Worm (Caenorhabditis elegans) whole organism, mixed stage, embryonic: ENCODE data around the gene sra-26.

ENCODE experiments used
- ceh-43 ChIP-seq: fragments of 200-800 bp; sonication (Bioruptor generic); optimal IDR thresholded peaks from 2 replicates; lab custom pipeline; 2018; ENCODE audit warnings: mild to moderate bottlenecking, missing genetic modification characterization, moderate library complexity, missing compliant biosample characterization
- lsy-2 ChIP-seq: fragments of 150-350 bp; optimal IDR thresholded peaks from 2 replicates; lab custom pipeline; 2014; ENCODE audit warnings: missing biosample characterization, missing genetic modification characterization
- mab-5 ChIP-seq: fragments of 150-350 bp; optimal IDR thresholded peaks from 2 replicates; lab custom pipeline; 2014; ENCODE audit warnings: missing biosample characterization, missing genetic modification characterization
- nhr-237 ChIP-seq: fragments of 150-350 bp; optimal IDR thresholded peaks from 2 replicates; lab custom pipeline; 2014; ENCODE audit warnings: missing biosample characterization, missing genetic modification characterization
- snpc-4 ChIP-seq: fragments of 150-350 bp; optimal IDR thresholded peaks from 2 replicates; lab custom pipeline; 2014; ENCODE audit warnings: missing biosample characterization, missing genetic modification characterization

DNA sequence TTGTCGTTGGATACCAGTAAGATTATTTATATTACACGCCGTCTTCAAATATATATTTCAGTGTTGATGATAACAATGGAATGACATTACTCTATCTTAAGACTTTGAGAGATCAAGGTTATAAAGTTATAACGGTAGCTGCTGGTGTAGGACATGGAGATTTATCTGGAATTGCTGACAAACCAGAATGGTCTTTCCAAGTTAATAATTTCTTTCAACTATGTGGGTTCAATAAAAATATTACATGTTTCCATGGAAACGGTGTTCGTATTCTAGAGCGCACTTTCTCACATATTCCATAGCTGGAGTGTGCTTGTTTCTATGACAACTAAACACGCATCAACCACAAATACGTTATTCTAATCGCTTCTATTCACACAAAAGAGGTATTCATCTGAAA is 28.1 kb upstream of the sra-26 start, which contains the start of gene ift-74:
- no peak for TF ChIP-seq lsy-2 (tag; lab: Kevin White, UChicago)
- TF ChIP-seq ceh-43 (GFP tag; lab: Kevin White, UChicago): no peak
- no peak for TF ChIP-seq mab-5 (tag; lab: Kevin White, UChicago)
- TF ChIP-seq nhr-237 (tag; lab: Kevin White, UChicago): no peak
- no peak for TF ChIP-seq snpc-4 (tag; lab: Kevin White, UChicago)
